Worm (Caenorhabditis elegans) whole organism, L1 larva: ENCODE results near the gene ceh-16.
A peak's percentile ranks its signal among the peaks of the same experiment; 100 is the strongest.

Source experiments
- C16A3.4 ChIP-seq: fragments of 150-350 bp; optimal IDR thresholded peaks from 2 replicates; lab custom pipeline; 2014; ENCODE audit warnings: missing biosample characterization, missing genetic modification characterization
- aha-1 ChIP-seq: fragments of 150-350 bp; optimal IDR thresholded peaks from 2 replicates; lab custom pipeline; 2014; ENCODE audit warnings: missing biosample characterization, missing genetic modification characterization
- ceh-82 ChIP-seq, 3 experiments: fragments of 150-350 bp in 1 of 3; sonication (generic microtip) in 2 of 3; optimal IDR thresholded peaks; 2 replicates each; lab custom pipeline; 2014 to 2017; ENCODE audit warnings: missing biosample characterization in 3 of 3, missing genetic modification characterization in 3 of 3
- elt-2 ChIP-seq: sonication (generic microtip); optimal IDR thresholded peaks from 2 replicates; lab custom pipeline; 2016; ENCODE audit warnings: missing genetic modification characterization, mild to moderate bottlenecking, inconsistent platforms, missing compliant biosample characterization, missing genetic modification reagents
- elt-3 ChIP-seq, 6 experiments: fragments of 150-350 bp in 1 of 6; sonication (generic microtip); optimal IDR thresholded peaks; 2 replicates each; lab custom pipeline; 2017 to 2018; ENCODE audit warnings: missing biosample characterization in 6 of 6, missing genetic modification characterization in 6 of 6, inconsistent platforms in 1 of 6
- lsy-2 ChIP-seq, 2 experiments: fragments of 150-350 bp; optimal IDR thresholded peaks; 2 replicates each; lab custom pipeline; 2014; ENCODE audit warnings: missing biosample characterization in 2 of 2, missing genetic modification characterization in 2 of 2
- mep-1 ChIP-seq: fragments of 150-350 bp; optimal IDR thresholded peaks from 2 replicates; lab custom pipeline; 2014; ENCODE audit warnings: missing biosample characterization, missing genetic modification characterization
- nhr-90 ChIP-seq: sonication (generic microtip); optimal IDR thresholded peaks from 2 replicates; lab custom pipeline; 2016; ENCODE audit warnings: mild to moderate bottlenecking, missing genetic modification characterization, missing compliant biosample characterization; ENCODE audit not compliant: poor library complexity
- pag-3 ChIP-seq: sonication (generic microtip); optimal IDR thresholded peaks from 2 replicates; lab custom pipeline; 2017; ENCODE audit warnings: missing genetic modification characterization, mild to moderate bottlenecking, missing compliant biosample characterization, antibody characterized with exemption, borderline replicate concordance; ENCODE audit not compliant: insufficient read depth
- skn-1 ChIP-seq: fragments of 150-350 bp; optimal IDR thresholded peaks from 2 replicates; lab custom pipeline; 2014; ENCODE audit warnings: missing biosample characterization, missing genetic modification characterization
- sptf-1 ChIP-seq: fragments of 150-350 bp; optimal IDR thresholded peaks from 2 replicates; lab custom pipeline; 2014; ENCODE audit warnings: missing biosample characterization, missing genetic modification characterization
- vab-15 ChIP-seq: sonication (generic microtip); optimal IDR thresholded peaks from 2 replicates; lab custom pipeline; 2017; ENCODE audit warnings: missing genotype, mild to moderate bottlenecking, missing genetic modification characterization, missing compliant biosample characterization
- ztf-11 ChIP-seq, 2 experiments: sonication (generic microtip); optimal IDR thresholded peaks; 2 replicates each; lab custom pipeline; 2016 to 2017; ENCODE audit warnings: missing genetic modification characterization in 2 of 2, missing biosample characterization in 1 of 2, missing compliant biosample characterization in 1 of 2

- TF ChIP-seq C16A3.4 (tag; lab: Kevin White, UChicago) (no peak), skn-1 (no peak), ztf-11 (tag; optimal IDR thresholded peaks at IDR 0.05; lab: Kevin White, UChicago) (no peak), ceh-82 (tag; optimal IDR thresholded peaks at IDR 0.05; lab: Kevin White, UChicago) (no peak), aha-1 (no peak), lsy-2 (tag; optimal IDR thresholded peaks at IDR 0.05; lab: Kevin White, UChicago) (no peak), nhr-90 (tag; lab: Kevin White, UChicago) (no peak), mep-1 (peak; percentile 16), sptf-1 (tag; lab: Kevin White, UChicago) (no peak), elt-3 (tag; optimal IDR thresholded peaks at IDR 0.05; lab: Kevin White, UChicago) (no peak), pag-3 (tag; lab: Kevin White, UChicago) (no peak), elt-2 (tag; lab: Kevin White, UChicago) (no peak), vab-15 (tag; lab: Kevin White, UChicago) (no peak)
These were observed 46.2 kb downstream of the ceh-16 start for ce11 chrIII:8668717-8669116.
